Fruit fly (Drosophila melanogaster) Kc167 (cell line): ENCODE data around the gene Fancm.

Experiments used
- Sin3A ChIP-seq: fragments of >200 bp; optimal IDR thresholded peaks from 2 replicates; lab custom pipeline; 2018; ENCODE audit warnings: missing external identifiers
- h ChIP-seq: fragments of >200 bp; optimal IDR thresholded peaks from 3 replicates; lab custom pipeline; 2018; ENCODE audit warnings: missing external identifiers
- insv ChIP-seq: fragments of >200 bp; optimal IDR thresholded peaks from 3 replicates; lab custom pipeline; 2018; ENCODE audit warnings: missing external identifiers
- psq ChIP-seq: fragments of >200 bp; optimal IDR thresholded peaks from 2 replicates; lab custom pipeline; 2017; ENCODE audit warnings: missing external identifiers
- ttk ChIP-seq: sonication (Bioruptor generic); optimal IDR thresholded peaks from 2 replicates; lab custom pipeline; 2017; ENCODE audit warnings: missing external identifiers

- no peak for TF ChIP-seq h
- no peak for TF ChIP-seq psq (lab: Kevin White, UChicago)
- no peak for TF ChIP-seq insv
- no peak for TF ChIP-seq ttk
- TF ChIP-seq Sin3A (lab: Kevin White, UChicago): no peak
Measured at dm6 chr3R:21499131-21500036, 17.3 kb downstream of the Fancm start, which contains the start of gene C15.
